Fruit fly (Drosophila melanogaster) S2 (cell line): ENCODE data around the gene pcx.

Experiments used
- CG8478 ChIP-seq: fragments of >200 bp; optimal IDR thresholded peaks from 2 replicates; lab custom pipeline; 2018
- CTCF ChIP-seq, 2 experiments: fragments of >200 bp; optimal IDR thresholded peaks; 2 replicates each; lab custom pipeline; 2018

DNA sequence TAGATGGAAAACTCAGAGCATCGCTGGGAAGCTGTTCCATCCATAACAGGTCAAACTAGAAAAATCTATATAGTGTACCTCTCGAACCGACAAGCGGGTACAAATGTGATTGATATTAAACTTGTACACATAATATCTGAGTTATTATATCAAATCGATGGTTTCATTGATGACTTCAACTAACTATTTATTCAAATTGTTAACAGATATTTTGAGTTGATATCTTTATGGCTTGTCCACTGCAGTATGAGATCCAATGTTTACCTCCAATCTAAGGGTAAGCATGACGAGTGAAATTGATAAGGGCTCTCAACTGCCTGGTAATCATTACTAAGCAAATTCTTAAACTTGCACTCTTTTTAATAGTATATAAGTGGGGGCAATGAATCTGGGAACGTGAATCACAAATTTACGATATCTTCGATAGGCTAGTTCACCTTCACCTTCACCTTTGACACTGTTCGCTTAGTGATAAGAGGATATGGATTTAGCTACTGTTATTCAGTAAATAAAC, 49.1 kb upstream of the pcx start, which contains the start of gene Cyp4d2:
- TF ChIP-seq CG8478 (lab: Kevin White, UChicago) (no peak), CTCF (optimal IDR thresholded peaks at IDR 0.05; lab: Kevin White, UChicago) (no peak)
